Fruit fly (Drosophila melanogaster): ENCODE measurements around the gene hoe1.

- no peak for TF ChIP-seq Dip3 (GFP tag; optimal IDR thresholded peaks at IDR 0.05)
- TF ChIP-seq stc (GFP tag; IDR thresholded peaks at IDR 0.05), result no peak
- TF ChIP-seq fd64A (GFP tag; optimal IDR thresholded peaks at IDR 0.05), result no peak
- no peak for TF ChIP-seq lola (GFP tag; optimal IDR thresholded peaks at IDR 0.05)
Measured at dm6 chr2L:4896484-4897205, 35.5 kb downstream of the hoe1 start.

Data from whole organism, embryonic.